Worm (Caenorhabditis elegans): ENCODE data around the gene tes-1.

The tes-1 gene

DNA sequence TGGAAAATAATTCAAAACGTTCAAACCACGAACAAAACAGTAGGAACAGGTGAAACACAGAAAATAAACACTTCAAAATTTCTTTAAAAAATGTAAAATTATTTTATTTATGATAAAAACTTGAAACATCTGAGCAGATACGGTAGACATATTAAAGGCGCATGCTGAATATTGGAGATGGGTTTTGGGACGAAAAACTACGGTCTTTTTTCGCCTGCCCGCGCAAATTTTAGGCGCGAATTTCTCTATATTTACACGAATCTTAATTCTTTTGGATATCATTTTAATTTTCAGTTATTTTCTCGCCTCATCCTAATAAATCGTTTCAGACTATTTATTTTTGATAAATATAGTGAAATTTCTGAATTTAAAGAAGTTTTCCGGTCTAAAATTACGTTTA is 26.5 kb upstream of the tes-1 start (continued):
- TF ChIP-seq lin-26 (GFP tag; IDR thresholded peaks at IDR 0.05) (no peak), lir-1 (GFP tag; conservative IDR thresholded peaks at IDR 0.05) (peak; percentile 48; the same call in 1 of the 2 replicates), snpc-4 (GFP tag; optimal IDR thresholded peaks at IDR 0.05) (peak; percentile 77), snpc-4 (tag; optimal IDR thresholded peaks at IDR 0.05) (peak in 3 of 4 experiments; percentile 40 to 61 (median 41)), ZK185.1 (tag; optimal IDR thresholded peaks at IDR 0.05; ENCODE audit: poor library complexity, severe bottlenecking) (no peak), ztf-18 (tag; optimal IDR thresholded peaks at IDR 0.05) (no peak), let-526 (GFP tag; IDR thresholded peaks at IDR 0.05) (no peak), tbp1 (GFP tag; optimal IDR thresholded peaks at IDR 0.05) (peak; percentile 69), madf-10 (tag; optimal IDR thresholded peaks at IDR 0.05) (no peak), ama-1 (optimal IDR thresholded peaks at IDR 0.05) (no peak), ama-1 (GFP tag; optimal IDR thresholded peaks at IDR 0.05) (no peak), xnd-1 (tag; optimal IDR thresholded peaks at IDR 0.05) (peak; percentile 95), dpl-1 (GFP tag; optimal IDR thresholded peaks at IDR 0.05) (peak; percentile 98), F55B11.4 (tag; optimal IDR thresholded peaks at IDR 0.05; ENCODE audit: borderline replicate concordance, insufficient read depth) (no peak), lsl-1 (GFP tag; optimal IDR thresholded peaks at IDR 0.05) (peak; percentile 98), D2030.7 (GFP tag; IDR thresholded peaks at IDR 0.05) (peak; percentile 93), Y53G8AR.9 (GFP tag; conservative IDR thresholded peaks at IDR 0.05) (0 out of 2 replicates have a peak, but pooled peaks have one; percentile 42), B0336.3 (GFP tag; IDR thresholded peaks at IDR 0.05) (0 out of 2 replicates have a peak, but pooled peaks have one; percentile 17), ztf-28 (GFP tag; IDR thresholded peaks at IDR 0.05) (peak; percentile 67; the same call in 1 of the 2 replicates), egl-44 (GFP tag; IDR thresholded peaks at IDR 0.05) (no peak), F33H1.4 (GFP tag; IDR thresholded peaks at IDR 0.05) (peak; percentile 98), die-1 (tag; optimal IDR thresholded peaks at IDR 0.05) (no peak), rcor-1 (GFP tag; IDR thresholded peaks at IDR 0.05) (peak; percentile 80), chd-7 (tag; optimal IDR thresholded peaks at IDR 0.05) (no peak), cebp-1 (GFP tag; IDR thresholded peaks at IDR 0.05) (no peak), cebp-1 (tag; optimal IDR thresholded peaks at IDR 0.05) (no peak), bed-1 (GFP tag; IDR thresholded peaks at IDR 0.05) (no peak), dpff-1 (tag; optimal IDR thresholded peaks at IDR 0.05) (no peak), F37B4.10 (GFP tag; IDR thresholded peaks at IDR 0.05) (no peak), repo-1 (tag; optimal IDR thresholded peaks at IDR 0.05) (no peak), Y53F4B.3 (GFP tag; IDR thresholded peaks at IDR 0.05) (no peak), atf-7 (tag; optimal IDR thresholded peaks at IDR 0.05) (no peak), ztf-26 (tag; optimal IDR thresholded peaks at IDR 0.05) (no peak), hlh-12 (tag; optimal IDR thresholded peaks at IDR 0.05) (no peak), nfya-1 (tag; optimal IDR thresholded peaks at IDR 0.05; ENCODE audit: borderline replicate concordance, insufficient read depth) (no peak), mel-28 (tag; optimal IDR thresholded peaks at IDR 0.05; ENCODE audit: borderline replicate concordance) (no peak), sea-2 (GFP tag; IDR thresholded peaks at IDR 0.05) (no peak), pha-4 (tag; optimal IDR thresholded peaks at IDR 0.05) (no peak), madf-8 (GFP tag; conservative IDR thresholded peaks at IDR 0.05) (peak; percentile 95), efl-1 (GFP tag; optimal IDR thresholded peaks at IDR 0.05) (peak; percentile 99), ceh-100 (GFP tag; IDR thresholded peaks at IDR 0.05) (no peak), lag-1 (GFP tag; IDR thresholded peaks at IDR 0.05) (no peak), ztf-22 (GFP tag; optimal IDR thresholded peaks at IDR 0.05) (no peak), nhr-90 (tag; optimal IDR thresholded peaks at IDR 0.05) (no peak), gei-17 (GFP tag; optimal IDR thresholded peaks at IDR 0.05) (no peak), athp-1 (tag; optimal IDR thresholded peaks at IDR 0.05) (peak; percentile 37), ceh-91 (GFP tag; IDR thresholded peaks at IDR 0.05) (peak; percentile 92), madf-3 (GFP tag; IDR thresholded peaks at IDR 0.05) (peak; percentile 89), snpc-3.4 (tag; optimal IDR thresholded peaks at IDR 0.05) (peak; percentile 94), B0019.2 (GFP tag; conservative IDR thresholded peaks at IDR 0.05) (peak; percentile 88)

Measured in whole organism, young adult.